Worm (Caenorhabditis elegans) whole organism, L3 larva: ENCODE measurements around the gene pak-1.
A peak's percentile ranks its signal among the peaks of the same experiment; 100 is the strongest.

Experiments used
- R02D3.7 ChIP-seq: fragments of 150-350 bp; optimal IDR thresholded peaks from 2 replicates; lab custom pipeline; 2014; ENCODE audit warnings: missing biosample characterization, missing genetic modification characterization
- ZK546.5 ChIP-seq: sonication (generic microtip); optimal IDR thresholded peaks from 2 replicates; lab custom pipeline; 2017; ENCODE audit warnings: missing biosample characterization, missing genetic modification characterization
- aly-2 ChIP-seq: fragments of 150-350 bp; optimal IDR thresholded peaks from 2 replicates; lab custom pipeline; 2014; ENCODE audit warnings: missing biosample characterization, missing genetic modification characterization
- ama-1 ChIP-seq: fragments of 150-350 bp; optimal IDR thresholded peaks from 2 replicates; lab custom pipeline; 2018
- ceh-16 ChIP-seq: sonication (generic microtip); optimal IDR thresholded peaks from 2 replicates; lab custom pipeline; 2017; ENCODE audit warnings: missing biosample characterization, missing genetic modification characterization
- ceh-28 ChIP-seq: fragments of 150-350 bp; optimal IDR thresholded peaks from 2 replicates; lab custom pipeline; 2014; ENCODE audit warnings: missing biosample characterization, missing genetic modification reagents, missing genetic modification characterization
- ceh-82 ChIP-seq: fragments of 150-350 bp; optimal IDR thresholded peaks from 2 replicates; lab custom pipeline; 2014; ENCODE audit warnings: missing biosample characterization, missing genetic modification characterization
- ceh-9 ChIP-seq: sonication (generic microtip); optimal IDR thresholded peaks from 2 replicates; lab custom pipeline; 2018; ENCODE audit warnings: missing biosample characterization, missing genetic modification characterization
- daf-12 ChIP-seq: fragments of 150-350 bp; optimal IDR thresholded peaks from 2 replicates; lab custom pipeline; 2014; ENCODE audit warnings: missing biosample characterization, missing genetic modification reagents, missing genetic modification characterization
- egl-27 ChIP-seq: sonication (generic microtip); optimal IDR thresholded peaks from 4 replicates; lab custom pipeline; 2017; ENCODE audit warnings: missing biosample characterization, missing genetic modification reagents, missing genetic modification characterization
- egl-5 ChIP-seq: fragments of 150-350 bp; optimal IDR thresholded peaks from 2 replicates; lab custom pipeline; 2017; ENCODE audit warnings: missing biosample characterization, missing genetic modification reagents, missing genetic modification characterization, inconsistent platforms
- elt-1 ChIP-seq: fragments of 150-350 bp; optimal IDR thresholded peaks from 2 replicates; lab custom pipeline; 2014; ENCODE audit warnings: missing biosample characterization, missing genetic modification characterization
- elt-2 ChIP-seq: sonication (generic microtip); optimal IDR thresholded peaks from 2 replicates; lab custom pipeline; 2016; ENCODE audit warnings: missing genetic modification reagents, mild to moderate bottlenecking, missing genetic modification characterization, missing compliant biosample characterization
- elt-3 ChIP-seq, 3 experiments: fragments of 150-350 bp in 1 of 3; sonication (generic microtip) in 2 of 3; optimal IDR thresholded peaks; 2 replicates in 2 of 3; 4 replicates in 1 of 3; lab custom pipeline; 2014 to 2017; ENCODE audit warnings: missing biosample characterization in 3 of 3, missing genetic modification characterization in 3 of 3
- eor-1 ChIP-seq, 2 experiments: fragments of 150-350 bp; optimal IDR thresholded peaks; 2 replicates each; lab custom pipeline; 2014 to 2018; ENCODE audit warnings: missing biosample characterization in 2 of 2, missing genetic modification characterization in 2 of 2
- fkh-10 ChIP-seq: sonication (generic microtip); optimal IDR thresholded peaks from 2 replicates; lab custom pipeline; 2017; ENCODE audit warnings: missing biosample characterization, missing genetic modification reagents, missing genetic modification characterization
- fkh-2 ChIP-seq: fragments of 150-350 bp; optimal IDR thresholded peaks from 2 replicates; lab custom pipeline; 2014; ENCODE audit warnings: missing biosample characterization, missing genetic modification reagents, missing genetic modification characterization
- fos-1 ChIP-seq: fragments of 150-350 bp; optimal IDR thresholded peaks from 2 replicates; lab custom pipeline; 2014; ENCODE audit warnings: missing biosample characterization, missing genetic modification characterization
- hmg-11 ChIP-seq: sonication (generic microtip); optimal IDR thresholded peaks from 2 replicates; lab custom pipeline; 2016; ENCODE audit warnings: missing genetic modification characterization, missing compliant biosample characterization
- jun-1 ChIP-seq: fragments of 150-350 bp; optimal IDR thresholded peaks from 2 replicates; lab custom pipeline; 2014; ENCODE audit warnings: missing biosample characterization, missing genetic modification reagents, missing genetic modification characterization
- lin-15B ChIP-seq: fragments of 150-350 bp; optimal IDR thresholded peaks from 2 replicates; lab custom pipeline; 2014; ENCODE audit warnings: missing biosample characterization, missing genetic modification characterization
- lin-39 ChIP-seq: fragments of 150-350 bp; optimal IDR thresholded peaks from 2 replicates; lab custom pipeline; 2018; ENCODE audit warnings: missing biosample characterization, missing genetic modification reagents, missing genetic modification characterization
- lsy-12 ChIP-seq: sonication (generic microtip); optimal IDR thresholded peaks from 2 replicates; lab custom pipeline; 2016; ENCODE audit warnings: mild to moderate bottlenecking, missing genetic modification characterization, missing compliant biosample characterization
- mdl-1 ChIP-seq: fragments of 150-350 bp; optimal IDR thresholded peaks from 2 replicates; lab custom pipeline; 2014; ENCODE audit warnings: missing biosample characterization, missing genetic modification characterization
- mml-1 ChIP-seq: fragments of 150-350 bp; sonication (generic microtip); optimal IDR thresholded peaks from 3 replicates; lab custom pipeline; 2014; ENCODE audit warnings: missing biosample characterization, missing genetic modification characterization
- nfya-1 ChIP-seq: sonication (generic microtip); optimal IDR thresholded peaks from 2 replicates; lab custom pipeline; 2017; ENCODE audit warnings: missing genetic modification characterization, mild to moderate bottlenecking, missing compliant biosample characterization, antibody characterized with exemption, moderate library complexity; ENCODE audit not compliant: insufficient read depth
- nhr-11 ChIP-seq: fragments of 150-350 bp; optimal IDR thresholded peaks from 2 replicates; lab custom pipeline; 2014; ENCODE audit warnings: missing biosample characterization, missing genetic modification characterization
- nhr-12 ChIP-seq: fragments of 150-350 bp; optimal IDR thresholded peaks from 2 replicates; lab custom pipeline; 2014; ENCODE audit warnings: missing biosample characterization, missing genetic modification characterization
- nhr-23 ChIP-seq: fragments of 150-350 bp; optimal IDR thresholded peaks from 2 replicates; lab custom pipeline; 2014; ENCODE audit warnings: missing biosample characterization, missing genetic modification reagents, missing genetic modification characterization
- nhr-237 ChIP-seq: fragments of 150-350 bp; optimal IDR thresholded peaks from 2 replicates; lab custom pipeline; 2014; ENCODE audit warnings: missing biosample characterization, missing genetic modification characterization
- nhr-25 ChIP-seq: sonication (generic microtip); optimal IDR thresholded peaks from 2 replicates; lab custom pipeline; 2017; ENCODE audit warnings: missing biosample characterization, missing genetic modification characterization
- nhr-28 ChIP-seq: fragments of 150-350 bp; optimal IDR thresholded peaks from 2 replicates; lab custom pipeline; 2014; ENCODE audit warnings: missing biosample characterization, missing genetic modification characterization
- nhr-43 ChIP-seq: sonication (generic microtip); optimal IDR thresholded peaks from 2 replicates; lab custom pipeline; 2016; ENCODE audit warnings: mild to moderate bottlenecking, missing genetic modification characterization, missing compliant biosample characterization; ENCODE audit not compliant: poor library complexity, severe bottlenecking
- nhr-67 ChIP-seq: fragments of 150-350 bp; optimal IDR thresholded peaks from 2 replicates; lab custom pipeline; 2014; ENCODE audit warnings: missing biosample characterization, missing genetic modification characterization
- nhr-76 ChIP-seq: fragments of 150-350 bp; sonication (generic microtip); optimal IDR thresholded peaks from 5 replicates; lab custom pipeline; 2014; ENCODE audit warnings: missing biosample characterization, missing genetic modification characterization
- nhr-77 ChIP-seq: fragments of 150-350 bp; optimal IDR thresholded peaks from 2 replicates; lab custom pipeline; 2014; ENCODE audit warnings: missing biosample characterization, missing genetic modification characterization
- pha-4 ChIP-seq: fragments of 150-350 bp; optimal IDR thresholded peaks from 2 replicates; lab custom pipeline; 2014; ENCODE audit warnings: missing biosample characterization, missing genetic modification reagents, missing genetic modification characterization
- pqm-1 ChIP-seq: fragments of 150-350 bp; optimal IDR thresholded peaks from 2 replicates; lab custom pipeline; 2017; ENCODE audit warnings: missing biosample characterization, missing genetic modification characterization, inconsistent platforms
- sea-2 ChIP-seq: fragments of 150-350 bp; sonication (generic microtip); optimal IDR thresholded peaks from 4 replicates; lab custom pipeline; 2014; ENCODE audit warnings: missing biosample characterization, missing genetic modification reagents, missing genetic modification characterization
- skn-1 ChIP-seq: fragments of 150-350 bp; optimal IDR thresholded peaks from 2 replicates; lab custom pipeline; 2014; ENCODE audit warnings: missing biosample characterization, missing genetic modification characterization
- snpc-4 ChIP-seq: fragments of 150-350 bp; optimal IDR thresholded peaks from 2 replicates; lab custom pipeline; 2014; ENCODE audit warnings: missing biosample characterization, missing genetic modification characterization
- tbx-2 ChIP-seq: sonication (generic microtip); optimal IDR thresholded peaks from 2 replicates; lab custom pipeline; 2016; ENCODE audit warnings: mild to moderate bottlenecking, missing genetic modification characterization, missing compliant biosample characterization
- unc-39 ChIP-seq: sonication (generic microtip); optimal IDR thresholded peaks from 4 replicates; lab custom pipeline; 2017; ENCODE audit warnings: missing biosample characterization, missing genetic modification characterization
- zag-1 ChIP-seq: fragments of 150-350 bp; optimal IDR thresholded peaks from 2 replicates; lab custom pipeline; 2014; ENCODE audit warnings: missing biosample characterization, missing genetic modification characterization
- ztf-11 ChIP-seq: fragments of 150-350 bp; optimal IDR thresholded peaks from 2 replicates; lab custom pipeline; 2014; ENCODE audit warnings: missing biosample characterization, missing genetic modification characterization
- ztf-4 ChIP-seq: fragments of 150-350 bp; optimal IDR thresholded peaks from 2 replicates; lab custom pipeline; 2014; ENCODE audit warnings: missing biosample characterization, missing genetic modification characterization

Gene pak-1

DNA sequence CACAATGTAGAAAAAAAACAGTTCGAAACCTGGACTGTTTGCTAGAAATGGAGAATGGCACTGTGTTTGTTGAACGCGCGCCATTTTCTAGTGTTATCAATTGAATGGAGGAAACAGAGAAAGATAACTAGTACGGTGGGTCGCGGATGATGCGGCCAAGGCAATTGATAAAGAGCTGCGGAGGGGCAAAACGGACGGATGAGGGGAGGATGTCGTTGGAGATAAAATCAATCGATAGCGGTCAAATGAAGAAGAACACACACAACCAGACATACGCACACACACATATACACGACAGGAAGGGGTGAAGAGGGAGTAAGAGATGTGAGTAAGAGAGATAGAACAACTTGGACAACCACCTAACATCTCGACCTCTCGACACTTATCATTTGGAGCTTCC, 1.7 kb upstream of the pak-1 start:
- TF ChIP-seq lin-15B (tag; lab: Kevin White, UChicago) (no peak), ZK546.5 (tag; lab: Kevin White, UChicago) (no peak), aly-2 (no peak), fkh-10 (GFP tag; lab: Kevin White, UChicago) (no peak), ceh-28 (peak; percentile 80), elt-3 (tag; optimal IDR thresholded peaks at IDR 0.05; lab: Kevin White, UChicago) (peak in 1 of 3 experiments; percentile 87), ceh-82 (tag; lab: Kevin White, UChicago) (no peak), sea-2 (GFP tag; lab: Kevin White, UChicago) (no peak), nhr-11 (tag; lab: Kevin White, UChicago) (no peak), egl-5 (no peak), nhr-23 (tag; lab: Kevin White, UChicago) (peak; percentile 68), hmg-11 (tag; lab: Kevin White, UChicago) (no peak), nhr-28 (tag; lab: Kevin White, UChicago) (no peak), egl-27 (no peak), daf-12 (tag; lab: Kevin White, UChicago) (no peak), elt-2 (tag; lab: Kevin White, UChicago) (peak; percentile 56)

- TF ChIP-seq elt-2 (tag; lab: Kevin White, UChicago) (peak; percentile 8), nhr-76 (tag; lab: Kevin White, UChicago) (no peak), pha-4 (tag; lab: Kevin White, UChicago) (peak; percentile 79), elt-1 (tag; lab: Kevin White, UChicago) (no peak), sea-2 (GFP tag; lab: Kevin White, UChicago) (no peak), fkh-2 (tag; lab: Kevin White, UChicago) (no peak), jun-1 (tag; lab: Kevin White, UChicago) (peak; percentile 37)
Observed at ce11 chrX:6043283-6043682, 5.1 kb downstream of the pak-1 start.

ce11 chrX:6041995-6042481, 6.4 kb downstream of the pak-1 start:
- TF ChIP-seq skn-1 (tag; lab: Kevin White, UChicago) (no peak), elt-3 (tag; optimal IDR thresholded peaks at IDR 0.05; lab: Kevin White, UChicago) (peak in 2 of 3 experiments; percentile 14 to 55), lin-39 (peak; percentile 50), nhr-25 (tag; lab: Kevin White, UChicago) (peak; percentile 86), nhr-11 (tag; lab: Kevin White, UChicago) (no peak), elt-1 (tag; lab: Kevin White, UChicago) (peak; percentile 28), ceh-16 (tag; lab: Kevin White, UChicago) (no peak), ztf-11 (tag; lab: Kevin White, UChicago) (no peak), pqm-1 (tag; lab: Kevin White, UChicago) (peak; percentile 81), ceh-82 (tag; lab: Kevin White, UChicago) (no peak), lsy-12 (tag; lab: Kevin White, UChicago) (peak; percentile 28), egl-5 (peak; percentile 67), nhr-67 (tag; lab: Kevin White, UChicago) (no peak), nhr-12 (tag; lab: Kevin White, UChicago) (no peak), fkh-10 (GFP tag; lab: Kevin White, UChicago) (no peak), eor-1 (tag; optimal IDR thresholded peaks at IDR 0.05; lab: Kevin White, UChicago) (no peak), nhr-237 (tag; lab: Kevin White, UChicago) (no peak), pha-4 (tag; lab: Kevin White, UChicago) (peak; percentile 92), egl-27 (peak; percentile 49), lin-15B (tag; lab: Kevin White, UChicago) (peak; percentile 10), daf-12 (tag; lab: Kevin White, UChicago) (no peak), mml-1 (no peak), nhr-77 (tag; lab: Kevin White, UChicago) (no peak), zag-1 (no peak), nhr-43 (tag; lab: Kevin White, UChicago) (peak; percentile 48), unc-39 (tag; lab: Kevin White, UChicago) (no peak), sea-2 (GFP tag; lab: Kevin White, UChicago) (no peak), ceh-28 (peak; percentile 44), nhr-28 (tag; lab: Kevin White, UChicago) (no peak), ceh-9 (tag; lab: Kevin White, UChicago) (no peak), nhr-23 (tag; lab: Kevin White, UChicago) (peak; percentile 93), ama-1 (peak; percentile 59), nhr-76 (tag; lab: Kevin White, UChicago) (no peak), hmg-11 (tag; lab: Kevin White, UChicago) (peak; percentile 58), nfya-1 (tag; lab: Kevin White, UChicago) (peak; percentile 95), jun-1 (tag; lab: Kevin White, UChicago) (peak; percentile 92), fos-1 (tag; lab: Kevin White, UChicago) (no peak), R02D3.7 (tag; lab: Kevin White, UChicago) (peak; percentile 21), snpc-4 (tag; lab: Kevin White, UChicago) (no peak), mdl-1 (tag; lab: Kevin White, UChicago) (peak; percentile 19), ztf-4 (no peak), elt-2 (tag; lab: Kevin White, UChicago) (peak; percentile 92), fkh-2 (tag; lab: Kevin White, UChicago) (no peak), aly-2 (no peak), tbx-2 (tag; lab: Kevin White, UChicago) (peak; percentile 21), ZK546.5 (tag; lab: Kevin White, UChicago) (no peak)
